Worm (Caenorhabditis elegans) whole organism, midembryonic: Measurements from ENCODE around the gene H40L08.1.

Experiments used
- T22C8.4 ChIP-seq: fragments of 200-800 bp; sonication (Bioruptor generic); IDR thresholded peaks from 2 replicates; pipeline ENCODE4 v1.3.6; 2022; ENCODE audit warnings: missing genetic modification characterization, missing compliant biosample characterization
- cog-1 ChIP-seq: sonication (generic microtip); optimal IDR thresholded peaks from 2 replicates; lab custom pipeline; 2016; ENCODE audit warnings: missing genetic modification characterization, missing compliant biosample characterization
- flt-1 ChIP-seq: fragments of 200-800 bp; sonication (Bioruptor generic); IDR thresholded peaks from 2 replicates; pipeline ENCODE4 v1.3.6; 2022; ENCODE audit warnings: missing genetic modification characterization, missing compliant biosample characterization
- klf-2 ChIP-seq: fragments of 200-800 bp; sonication (Bioruptor generic); conservative IDR thresholded peaks from 2 replicates; pipeline ENCODE4 v1.3.6; 2022; ENCODE audit warnings: missing genetic modification reagents, missing genetic modification characterization, missing compliant biosample characterization
- med-1 ChIP-seq: sonication (generic microtip); optimal IDR thresholded peaks from 2 replicates; lab custom pipeline; 2017; ENCODE audit warnings: missing genetic modification characterization, mild to moderate bottlenecking, missing compliant biosample characterization, antibody characterized with exemption, missing genetic modification reagents; ENCODE audit not compliant: insufficient read depth
- ref-1 ChIP-seq: fragments of 200-800 bp; sonication (Bioruptor generic); conservative IDR thresholded peaks from 2 replicates; pipeline ENCODE4 v1.3.6; 2022; ENCODE audit warnings: missing genetic modification reagents, missing genetic modification characterization, missing compliant biosample characterization
- tab-1 ChIP-seq: fragments of 200-800 bp; sonication (Bioruptor generic); IDR thresholded peaks from 2 replicates; pipeline ENCODE4 v1.3.6; 2022; ENCODE audit warnings: missing genetic modification characterization, missing compliant biosample characterization
- ztf-23 ChIP-seq: fragments of 200-800 bp; sonication (Bioruptor generic); IDR thresholded peaks from 2 replicates; pipeline ENCODE4 v1.3.6; 2022; ENCODE audit warnings: missing genetic modification reagents, missing genetic modification characterization, missing compliant biosample characterization
- ztf-29 ChIP-seq: fragments of 200-800 bp; sonication (Bioruptor generic); IDR thresholded peaks from 2 replicates; pipeline ENCODE4 v1.3.6; 2022; ENCODE audit warnings: missing genetic modification reagents, missing genetic modification characterization, missing compliant biosample characterization

The H40L08.1 gene

ce11 chrX:15112172-15112571, 28.3 kb upstream of the H40L08.1 start:
- TF ChIP-seq flt-1 (GFP tag; lab: Robert Waterston, UW) (no peak), med-1 (GFP tag; lab: Kevin White, UChicago) (no peak), tab-1 (GFP tag; lab: Robert Waterston, UW) (no peak), cog-1 (no peak), ref-1 (GFP tag; lab: Robert Waterston, UW) (no peak), klf-2 (GFP tag; lab: Robert Waterston, UW) (no peak), ztf-23 (no peak), T22C8.4 (GFP tag; lab: Robert Waterston, UW) (no peak), ztf-29 (no peak)

ce11 chrX:15107747-15108252, 23.9 kb upstream of the H40L08.1 start, which contains the start of gene mlt-9:
Gene mlt-9 (minus strand): TSS chrX:15107797.
- TF ChIP-seq med-1 (GFP tag; lab: Kevin White, UChicago) = no peak
- 0 out of 2 replicates have a peak, but pooled peaks have one; percentile 6 for TF ChIP-seq klf-2 (GFP tag; lab: Robert Waterston, UW)
- TF ChIP-seq flt-1 (GFP tag; lab: Robert Waterston, UW) = no peak
- TF ChIP-seq tab-1 (GFP tag; lab: Robert Waterston, UW) = no peak
- no peak for TF ChIP-seq T22C8.4 (GFP tag; lab: Robert Waterston, UW)

ce11 chrX:15104963-15105493, 21.1 kb upstream of the H40L08.1 start:
- TF ChIP-seq ztf-23 (no peak), tab-1 (GFP tag; lab: Robert Waterston, UW) (no peak), flt-1 (GFP tag; lab: Robert Waterston, UW) (no peak), cog-1 (no peak), klf-2 (GFP tag; lab: Robert Waterston, UW) (no peak), ztf-29 (no peak), ref-1 (GFP tag; lab: Robert Waterston, UW) (no peak), T22C8.4 (GFP tag; lab: Robert Waterston, UW) (no peak), med-1 (GFP tag; lab: Kevin White, UChicago) (no peak)

ce11 chrX:15103481-15103880, 19.6 kb upstream of the H40L08.1 start:
- TF ChIP-seq T22C8.4 (GFP tag; lab: Robert Waterston, UW) (no peak), klf-2 (GFP tag; lab: Robert Waterston, UW) (no peak), ztf-23 (no peak), flt-1 (GFP tag; lab: Robert Waterston, UW) (no peak), ztf-29 (no peak), cog-1 (no peak), ref-1 (GFP tag; lab: Robert Waterston, UW) (no peak), tab-1 (GFP tag; lab: Robert Waterston, UW) (no peak), med-1 (GFP tag; lab: Kevin White, UChicago) (no peak)

ce11 chrX:15100369-15100963, 16.6 kb upstream of the H40L08.1 start, which contains the start of gene dhhc-1:
Gene dhhc-1 (minus strand): TSS chrX:15100419.
- no peak for TF ChIP-seq klf-2 (GFP tag; lab: Robert Waterston, UW)
- TF ChIP-seq ztf-23 = 0 out of 2 replicates have a peak, but pooled peaks have one; percentile 26
- 0 out of 2 replicates have a peak, but pooled peaks have one; percentile 45 for TF ChIP-seq tab-1 (GFP tag; lab: Robert Waterston, UW)
- no peak for TF ChIP-seq ref-1 (GFP tag; lab: Robert Waterston, UW)
- 0 out of 2 replicates have a peak, but pooled peaks have one; percentile 12 for TF ChIP-seq flt-1 (GFP tag; lab: Robert Waterston, UW)
- peak; percentile 3 for TF ChIP-seq cog-1

ce11 chrX:15097763-15098162, 13.9 kb upstream of the H40L08.1 start, which contains the start of gene F09B12.3:
Gene F09B12.3 (minus strand): TSS chrX:15097954.
- no peak for TF ChIP-seq tab-1 (GFP tag; lab: Robert Waterston, UW)
- no peak for TF ChIP-seq ztf-29
- TF ChIP-seq ref-1 (GFP tag; lab: Robert Waterston, UW) = no peak
- no peak for TF ChIP-seq flt-1 (GFP tag; lab: Robert Waterston, UW)
- no peak for TF ChIP-seq klf-2 (GFP tag; lab: Robert Waterston, UW)
- no peak for TF ChIP-seq ztf-23
- no peak for TF ChIP-seq T22C8.4 (GFP tag; lab: Robert Waterston, UW)
- TF ChIP-seq cog-1 = no peak
- TF ChIP-seq med-1 (GFP tag; lab: Kevin White, UChicago) = no peak

- no peak for TF ChIP-seq T22C8.4 (GFP tag; lab: Robert Waterston, UW)
- TF ChIP-seq tab-1 (GFP tag; lab: Robert Waterston, UW) = no peak
- TF ChIP-seq cog-1 = no peak
- TF ChIP-seq flt-1 (GFP tag; lab: Robert Waterston, UW) = no peak
- TF ChIP-seq klf-2 (GFP tag; lab: Robert Waterston, UW) = no peak
- TF ChIP-seq ztf-23 = no peak
- TF ChIP-seq med-1 (GFP tag; lab: Kevin White, UChicago) = no peak
- no peak for TF ChIP-seq ref-1 (GFP tag; lab: Robert Waterston, UW)
- no peak for TF ChIP-seq ztf-29
These were observed 12.4 kb upstream of the H40L08.1 start for ce11 chrX:15096277-15096676.

ce11 chrX:15094973-15095372, 11.1 kb upstream of the H40L08.1 start, which contains the start of gene F09B12.7:
Gene F09B12.7 (minus strand): TSS chrX:15095073.
- TF ChIP-seq med-1 (GFP tag; lab: Kevin White, UChicago) = no peak
- TF ChIP-seq flt-1 (GFP tag; lab: Robert Waterston, UW) = no peak
- no peak for TF ChIP-seq T22C8.4 (GFP tag; lab: Robert Waterston, UW)
- no peak for TF ChIP-seq ref-1 (GFP tag; lab: Robert Waterston, UW)
- no peak for TF ChIP-seq klf-2 (GFP tag; lab: Robert Waterston, UW)
- TF ChIP-seq ztf-29 = no peak
- no peak for TF ChIP-seq ztf-23
- no peak for TF ChIP-seq cog-1
- TF ChIP-seq tab-1 (GFP tag; lab: Robert Waterston, UW) = no peak

ce11 chrX:15092775-15093386, 9.0 kb upstream of the H40L08.1 start:
- 0 out of 2 replicates have a peak, but pooled peaks have one; percentile 46 for TF ChIP-seq tab-1 (GFP tag; lab: Robert Waterston, UW)
- no peak for TF ChIP-seq flt-1 (GFP tag; lab: Robert Waterston, UW)
